Worm (Caenorhabditis elegans) whole organism, midembryonic: Measurements from ENCODE around the gene R10E4.7.

Experiments used
- T22C8.4 ChIP-seq: fragments of 200-800 bp; sonication (Bioruptor generic); IDR thresholded peaks from 2 replicates; pipeline ENCODE4 v1.3.6; 2022; ENCODE audit warnings: missing genetic modification characterization, missing compliant biosample characterization
- cog-1 ChIP-seq: sonication (generic microtip); optimal IDR thresholded peaks from 2 replicates; lab custom pipeline; 2016; ENCODE audit warnings: missing genetic modification characterization, missing compliant biosample characterization
- flt-1 ChIP-seq: fragments of 200-800 bp; sonication (Bioruptor generic); IDR thresholded peaks from 2 replicates; pipeline ENCODE4 v1.3.6; 2022; ENCODE audit warnings: missing genetic modification characterization, missing compliant biosample characterization
- klf-2 ChIP-seq: fragments of 200-800 bp; sonication (Bioruptor generic); conservative IDR thresholded peaks from 2 replicates; pipeline ENCODE4 v1.3.6; 2022; ENCODE audit warnings: missing genetic modification reagents, missing genetic modification characterization, missing compliant biosample characterization
- med-1 ChIP-seq: sonication (generic microtip); optimal IDR thresholded peaks from 2 replicates; lab custom pipeline; 2017; ENCODE audit warnings: missing genetic modification characterization, mild to moderate bottlenecking, missing compliant biosample characterization, antibody characterized with exemption, missing genetic modification reagents; ENCODE audit not compliant: insufficient read depth
- ref-1 ChIP-seq: fragments of 200-800 bp; sonication (Bioruptor generic); conservative IDR thresholded peaks from 2 replicates; pipeline ENCODE4 v1.3.6; 2022; ENCODE audit warnings: missing genetic modification reagents, missing genetic modification characterization, missing compliant biosample characterization
- tab-1 ChIP-seq: fragments of 200-800 bp; sonication (Bioruptor generic); IDR thresholded peaks from 2 replicates; pipeline ENCODE4 v1.3.6; 2022; ENCODE audit warnings: missing genetic modification characterization, missing compliant biosample characterization
- ztf-23 ChIP-seq: fragments of 200-800 bp; sonication (Bioruptor generic); IDR thresholded peaks from 2 replicates; pipeline ENCODE4 v1.3.6; 2022; ENCODE audit warnings: missing genetic modification reagents, missing genetic modification characterization, missing compliant biosample characterization
- ztf-29 ChIP-seq: fragments of 200-800 bp; sonication (Bioruptor generic); IDR thresholded peaks from 2 replicates; pipeline ENCODE4 v1.3.6; 2022; ENCODE audit warnings: missing genetic modification reagents, missing genetic modification characterization, missing compliant biosample characterization

The R10E4.7 gene

DNA sequence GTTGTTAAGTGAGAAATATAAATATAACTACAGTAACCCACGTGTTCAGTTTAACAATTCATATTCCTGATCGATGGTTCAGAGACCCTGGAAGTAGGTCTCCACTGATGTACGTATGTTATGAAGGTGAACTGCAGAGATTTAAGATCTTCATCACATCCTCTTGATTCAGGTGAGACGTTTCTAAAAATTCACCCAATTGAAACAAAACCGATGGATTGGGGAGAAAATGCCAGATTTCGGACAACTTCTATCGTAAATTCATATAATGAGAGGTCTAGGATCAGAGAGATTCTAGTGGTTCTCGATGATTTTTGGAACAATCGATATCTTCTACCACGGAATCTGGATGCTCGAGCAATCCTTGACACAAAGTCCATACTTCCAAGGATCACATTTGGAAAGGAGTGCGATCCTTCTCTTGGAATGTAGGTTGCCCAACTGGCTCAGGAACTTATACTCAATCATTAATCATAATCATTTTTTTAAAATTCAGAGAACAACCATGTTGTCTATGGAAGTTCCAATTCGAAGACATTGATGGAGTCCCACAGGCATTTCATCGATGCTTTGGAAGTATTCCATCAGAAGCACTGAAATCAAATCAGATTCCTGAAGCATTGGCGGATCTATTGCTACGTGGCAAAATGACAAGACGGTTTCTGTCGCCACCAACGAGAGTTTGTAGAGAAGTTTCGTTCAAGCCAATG is at the start of gene R10E4.7, which contains the start of gene nth-1:
R10E4.7 (plus strand) TSS at position 660 of the 710 bp plus-strand sequence.
nth-1 (minus strand) TSS at position 101 of the 710 bp plus-strand sequence.
- TF ChIP-seq klf-2 (GFP tag; lab: Robert Waterston, UW) (no peak), T22C8.4 (GFP tag; lab: Robert Waterston, UW) (no peak), ref-1 (GFP tag; lab: Robert Waterston, UW) (no peak), ztf-29 (GFP tag; lab: Robert Waterston, UW) (no peak), tab-1 (GFP tag; lab: Robert Waterston, UW) (no peak), med-1 (GFP tag; lab: Kevin White, UChicago) (no peak), ztf-23 (GFP tag; lab: Robert Waterston, UW) (no peak), cog-1 (tag; lab: Kevin White, UChicago) (no peak), flt-1 (GFP tag; lab: Robert Waterston, UW) (no peak)

ce11 chrIII:4247571-4247970 is 47.0 kb upstream of the R10E4.7 start, which contains the start of gene Y44F5A.1:
Gene Y44F5A.1, minus strand, starts transcription at chrIII:4247671.
- no peak for TF ChIP-seq tab-1 (GFP tag; lab: Robert Waterston, UW)
- TF ChIP-seq cog-1 (tag; lab: Kevin White, UChicago): no peak
- TF ChIP-seq T22C8.4 (GFP tag; lab: Robert Waterston, UW): no peak
- no peak for TF ChIP-seq ztf-23 (GFP tag; lab: Robert Waterston, UW)
- no peak for TF ChIP-seq flt-1 (GFP tag; lab: Robert Waterston, UW)
- no peak for TF ChIP-seq ztf-29 (GFP tag; lab: Robert Waterston, UW)
- no peak for TF ChIP-seq med-1 (GFP tag; lab: Kevin White, UChicago)
- TF ChIP-seq ref-1 (GFP tag; lab: Robert Waterston, UW): no peak
- TF ChIP-seq klf-2 (GFP tag; lab: Robert Waterston, UW): no peak

ce11 chrIII:4257896-4258295 is 36.7 kb upstream of the R10E4.7 start:
- TF ChIP-seq klf-2 (GFP tag; lab: Robert Waterston, UW): no peak

DNA sequence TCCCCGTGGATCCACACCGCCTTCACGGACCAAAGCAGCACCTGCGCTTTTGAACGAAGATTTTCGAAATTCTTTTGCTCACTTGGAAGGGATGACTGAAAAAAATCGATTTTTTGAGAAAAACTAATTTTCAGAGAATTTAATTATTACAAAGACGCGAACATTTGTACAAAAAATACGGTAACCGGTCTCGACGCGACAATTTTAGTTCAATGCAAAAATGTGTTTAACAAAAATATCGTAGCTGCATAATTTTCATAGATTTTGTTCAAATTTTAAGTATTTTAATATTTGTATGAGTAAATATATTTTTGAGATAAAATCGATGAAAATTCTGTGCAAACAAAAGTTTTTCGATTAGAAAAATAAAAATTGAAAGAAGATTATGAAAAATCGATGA is 31.6 kb upstream of the R10E4.7 start, which contains the start of gene T08A11.1:
T08A11.1 (minus strand) TSS at position 101 of the 400 bp plus-strand sequence.
- TF ChIP-seq cog-1 (tag; lab: Kevin White, UChicago) (no peak), klf-2 (GFP tag; lab: Robert Waterston, UW) (no peak), med-1 (GFP tag; lab: Kevin White, UChicago) (no peak), ref-1 (GFP tag; lab: Robert Waterston, UW) (no peak), ztf-29 (GFP tag; lab: Robert Waterston, UW) (no peak), ztf-23 (GFP tag; lab: Robert Waterston, UW) (no peak), flt-1 (GFP tag; lab: Robert Waterston, UW) (no peak), tab-1 (GFP tag; lab: Robert Waterston, UW) (no peak), T22C8.4 (GFP tag; lab: Robert Waterston, UW) (no peak)

DNA sequence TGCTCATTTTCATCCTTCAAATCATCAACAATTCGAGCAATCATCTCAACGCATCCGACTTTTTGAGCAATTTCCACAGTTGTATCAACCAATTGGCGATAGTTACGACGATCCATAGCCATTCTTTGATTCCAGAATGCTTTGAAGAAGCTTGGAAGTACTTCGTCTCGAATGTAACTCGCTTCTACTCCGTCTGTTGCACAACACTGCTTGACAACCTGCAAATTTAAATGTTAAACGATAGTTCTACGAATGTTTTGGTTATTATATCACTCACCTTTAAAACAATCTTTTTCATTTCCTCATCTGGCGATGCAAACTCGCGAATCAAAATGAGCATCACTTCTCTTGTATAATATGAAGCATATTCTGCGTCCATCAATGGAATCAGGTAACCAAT is 28.7 kb upstream of the R10E4.7 start:
- TF ChIP-seq T22C8.4 (GFP tag; lab: Robert Waterston, UW) (no peak), tab-1 (GFP tag; lab: Robert Waterston, UW) (no peak), ztf-29 (GFP tag; lab: Robert Waterston, UW) (no peak), ref-1 (GFP tag; lab: Robert Waterston, UW) (no peak), cog-1 (tag; lab: Kevin White, UChicago) (no peak), ztf-23 (GFP tag; lab: Robert Waterston, UW) (no peak), flt-1 (GFP tag; lab: Robert Waterston, UW) (no peak), klf-2 (GFP tag; lab: Robert Waterston, UW) (no peak), med-1 (GFP tag; lab: Kevin White, UChicago) (no peak)

ce11 chrIII:4269220-4269935 is 25.2 kb upstream of the R10E4.7 start, which contains the start of the genes sftb-1 and R10E4.1:
Gene sftb-1, minus strand, starts transcription at chrIII:4269270.
Gene R10E4.1, plus strand, starts transcription at chrIII:4269743.
- TF ChIP-seq med-1 (GFP tag; lab: Kevin White, UChicago) (no peak), tab-1 (GFP tag; lab: Robert Waterston, UW) (no peak), T22C8.4 (GFP tag; lab: Robert Waterston, UW) (no peak), cog-1 (tag; lab: Kevin White, UChicago) (no peak), ztf-29 (GFP tag; lab: Robert Waterston, UW) (no peak), ztf-23 (GFP tag; lab: Robert Waterston, UW) (peak; percentile 17; the same call in 1 of the 2 replicates)

DNA sequence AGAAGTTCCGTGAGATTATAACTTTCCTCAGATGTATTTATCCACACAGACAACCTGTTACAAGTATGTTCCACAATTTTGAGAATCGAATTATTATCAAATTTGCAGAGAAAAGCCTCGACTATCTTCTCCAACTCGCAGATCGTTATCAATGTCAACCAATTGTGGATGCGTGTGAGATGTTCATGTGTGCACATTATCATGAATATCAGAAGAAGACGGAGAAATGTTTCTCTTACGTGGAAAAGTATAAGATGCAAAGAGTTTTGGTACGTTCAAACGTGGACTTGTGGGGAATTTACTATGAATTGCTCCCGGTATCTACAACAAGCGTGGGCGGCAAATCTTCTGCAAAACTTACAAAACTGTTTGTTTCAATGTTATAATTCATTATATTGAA is 23.6 kb upstream of the R10E4.7 start:
- TF ChIP-seq tab-1 (GFP tag; lab: Robert Waterston, UW) (no peak), ref-1 (GFP tag; lab: Robert Waterston, UW) (no peak), ztf-29 (GFP tag; lab: Robert Waterston, UW) (no peak), flt-1 (GFP tag; lab: Robert Waterston, UW) (no peak), T22C8.4 (GFP tag; lab: Robert Waterston, UW) (no peak), klf-2 (GFP tag; lab: Robert Waterston, UW) (no peak), med-1 (GFP tag; lab: Kevin White, UChicago) (no peak), cog-1 (tag; lab: Kevin White, UChicago) (no peak), ztf-23 (GFP tag; lab: Robert Waterston, UW) (no peak)

ce11 chrIII:4272864-4273263 is 21.7 kb upstream of the R10E4.7 start:
- TF ChIP-seq T22C8.4 (GFP tag; lab: Robert Waterston, UW): no peak
- no peak for TF ChIP-seq ref-1 (GFP tag; lab: Robert Waterston, UW)
- no peak for TF ChIP-seq cog-1 (tag; lab: Kevin White, UChicago)
- TF ChIP-seq klf-2 (GFP tag; lab: Robert Waterston, UW): no peak
- no peak for TF ChIP-seq med-1 (GFP tag; lab: Kevin White, UChicago)
- no peak for TF ChIP-seq ztf-23 (GFP tag; lab: Robert Waterston, UW)
- no peak for TF ChIP-seq flt-1 (GFP tag; lab: Robert Waterston, UW)
- no peak for TF ChIP-seq ztf-29 (GFP tag; lab: Robert Waterston, UW)
- TF ChIP-seq tab-1 (GFP tag; lab: Robert Waterston, UW): no peak
